Fruit fly (Drosophila melanogaster) S2 (cell line): Measurements from ENCODE around the gene wor.

Source experiments
- CG8478 ChIP-seq: fragments of >200 bp; optimal IDR thresholded peaks from 2 replicates; lab custom pipeline; 2018
- CTCF ChIP-seq, 2 experiments: fragments of >200 bp; optimal IDR thresholded peaks; 2 replicates each; lab custom pipeline; 2018

dm6 chr2L:15390421-15390820 is 35.0 kb downstream of the wor start:
- no peak for TF ChIP-seq CTCF (optimal IDR thresholded peaks at IDR 0.05; lab: Kevin White, UChicago)
- no peak for TF ChIP-seq CG8478 (lab: Kevin White, UChicago)
